Fruit fly (Drosophila melanogaster) whole organism, embryonic: ENCODE measurements around the gene Bhmt.

Source experiments
- Ada2b ChIP-seq: fragments of 200-800 bp; sonication (Bioruptor generic); IDR thresholded peaks from 2 replicates; pipeline ENCODE4 v1.3.6; 2022; ENCODE audit warnings: missing biosample characterization, missing genetic modification characterization
- CG11085 ChIP-seq: fragments of 200-800 bp; sonication (Bioruptor generic); IDR thresholded peaks from 2 replicates; pipeline ENCODE4 v1.3.6; 2022; ENCODE audit warnings: missing biosample characterization, missing genetic modification characterization
- CG11247 ChIP-seq: fragments of 200-800 bp; sonication (Bioruptor generic); IDR thresholded peaks from 2 replicates; pipeline ENCODE4 v1.3.6; 2022; ENCODE audit warnings: missing biosample characterization, missing genetic modification characterization
- CG13894 ChIP-seq: fragments of 200-800 bp; sonication (Bioruptor generic); optimal IDR thresholded peaks from 3 replicates; lab custom pipeline; 2018; ENCODE audit warnings: missing biosample characterization, mild to moderate bottlenecking, missing genetic modification characterization, moderate library complexity
- CG14014 ChIP-seq: fragments of 200-800 bp; sonication (Bioruptor generic); IDR thresholded peaks from 2 replicates; pipeline ENCODE4 v1.3.6; 2022; ENCODE audit warnings: missing biosample characterization, missing genetic modification characterization
- CG15269 ChIP-seq: fragments of 200-800 bp; sonication (Bioruptor generic); optimal IDR thresholded peaks from 2 replicates; lab custom pipeline; 2018; ENCODE audit warnings: missing biosample characterization, mild to moderate bottlenecking, missing genetic modification characterization, moderate library complexity
- CG15601 ChIP-seq: fragments of 200-800 bp; sonication (Bioruptor generic); optimal IDR thresholded peaks from 3 replicates; lab custom pipeline; 2019; ENCODE audit warnings: missing biosample characterization, mild to moderate bottlenecking, missing genetic modification characterization, moderate library complexity
- CG15696 ChIP-seq: fragments of 200-800 bp; sonication (Bioruptor generic); optimal IDR thresholded peaks from 2 replicates; lab custom pipeline; 2019; ENCODE audit warnings: missing biosample characterization, mild to moderate bottlenecking, missing genetic modification characterization, moderate library complexity
- CG17361 ChIP-seq: fragments of 200-800 bp; sonication (Bioruptor generic); IDR thresholded peaks from 3 replicates; pipeline ENCODE4 v1.3.6; 2022; ENCODE audit warnings: missing biosample characterization, missing genetic modification characterization
- CG17385 ChIP-seq: fragments of 200-800 bp; sonication (Bioruptor generic); optimal IDR thresholded peaks from 3 replicates; lab custom pipeline; 2018; ENCODE audit warnings: missing biosample characterization, mild to moderate bottlenecking, missing genetic modification characterization
- CG18011 ChIP-seq: fragments of 200-800 bp; sonication (Bioruptor generic); optimal IDR thresholded peaks from 2 replicates; lab custom pipeline; 2017; ENCODE audit warnings: missing biosample characterization, missing genetic modification characterization, mild to moderate bottlenecking, moderate library complexity, missing genotype
- CG30403 ChIP-seq: fragments of 200-800 bp; sonication (Bioruptor generic); optimal IDR thresholded peaks from 3 replicates; lab custom pipeline; 2016; ENCODE audit warnings: missing biosample characterization, missing genetic modification characterization
- CG30431 ChIP-seq: fragments of 200-800 bp; sonication (Bioruptor generic); optimal IDR thresholded peaks from 2 replicates; lab custom pipeline; 2017; ENCODE audit warnings: missing biosample characterization, missing genetic modification characterization
- CG31224 ChIP-seq: fragments of 200-800 bp; sonication (Bioruptor generic); IDR thresholded peaks from 2 replicates; pipeline ENCODE4 v1.3.6; 2022; ENCODE audit warnings: missing biosample characterization, missing genetic modification characterization
- CG33213 ChIP-seq: fragments of 200-800 bp; sonication (Bioruptor generic); optimal IDR thresholded peaks from 3 replicates; lab custom pipeline; 2016; ENCODE audit warnings: missing biosample characterization, missing genetic modification characterization
- CG42726 ChIP-seq: fragments of 200-800 bp; sonication (Bioruptor generic); IDR thresholded peaks from 2 replicates; pipeline ENCODE4 v1.3.6; 2022; ENCODE audit warnings: missing biosample characterization, missing genetic modification characterization; ENCODE audit not compliant: partially characterized antibody
- CG4328 ChIP-seq: fragments of 200-800 bp; sonication (Bioruptor generic); optimal IDR thresholded peaks from 3 replicates; lab custom pipeline; 2017; ENCODE audit warnings: missing biosample characterization, missing genetic modification reagents, missing genetic modification characterization
- CG4730 ChIP-seq: fragments of 200-800 bp; sonication (Bioruptor generic); IDR thresholded peaks from 2 replicates; pipeline ENCODE4 v1.3.6; 2022; ENCODE audit warnings: missing biosample characterization, missing genetic modification characterization
- CG4854 ChIP-seq: fragments of 200-800 bp; sonication (Bioruptor generic); optimal IDR thresholded peaks from 2 replicates; lab custom pipeline; 2016; ENCODE audit warnings: missing biosample characterization, missing genetic modification characterization, inconsistent platforms
- CHES-1-like ChIP-seq: fragments of 200-800 bp; sonication (Bioruptor generic); optimal IDR thresholded peaks from 2 replicates; lab custom pipeline; 2016; ENCODE audit warnings: missing biosample characterization, missing genetic modification characterization
- CkIIα-i1 ChIP-seq: fragments of 200-800 bp; sonication (Bioruptor generic); IDR thresholded peaks from 2 replicates; pipeline ENCODE4 v1.3.6; 2022; ENCODE audit warnings: missing biosample characterization, missing genetic modification characterization
- Dll ChIP-seq: fragments of 200-800 bp; sonication (Bioruptor generic); IDR thresholded peaks from 4 replicates; pipeline ENCODE4 v1.3.6; 2022; ENCODE audit warnings: missing biosample characterization, missing genetic modification characterization; ENCODE audit not compliant: partially characterized antibody
- Fer3 ChIP-seq: fragments of 200-800 bp; sonication (Bioruptor generic); optimal IDR thresholded peaks from 2 replicates; lab custom pipeline; 2018; ENCODE audit warnings: missing biosample characterization, mild to moderate bottlenecking, missing genetic modification characterization, moderate library complexity
- Hey ChIP-seq: fragments of 200-800 bp; sonication (Bioruptor generic); optimal IDR thresholded peaks from 3 replicates; lab custom pipeline; 2018; ENCODE audit warnings: missing biosample characterization, mild to moderate bottlenecking, missing genetic modification characterization
- Hmr ChIP-seq: fragments of 200-800 bp; sonication (Bioruptor generic); optimal IDR thresholded peaks from 3 replicates; lab custom pipeline; 2017; ENCODE audit warnings: mild to moderate bottlenecking, missing biosample characterization, missing genetic modification reagents, missing genetic modification characterization
- Hsf ChIP-seq: fragments of 200-800 bp; sonication (Bioruptor generic); optimal IDR thresholded peaks from 3 replicates; lab custom pipeline; 2016; ENCODE audit warnings: missing biosample characterization, missing genetic modification characterization
- Oaz ChIP-seq: fragments of 200-800 bp; sonication (Bioruptor generic); IDR thresholded peaks from 2 replicates; pipeline ENCODE4 v1.3.6; 2022; ENCODE audit warnings: missing biosample characterization, missing genetic modification characterization
- Optix ChIP-seq: fragments of 200-800 bp; sonication (Bioruptor generic); IDR thresholded peaks from 3 replicates; pipeline ENCODE4 v1.3.6; 2022; ENCODE audit warnings: missing biosample characterization, missing genetic modification characterization
- Ravus ChIP-seq: fragments of 200-800 bp; sonication (Bioruptor generic); IDR thresholded peaks from 2 replicates; pipeline ENCODE4 v1.3.6; 2022; ENCODE audit warnings: missing biosample characterization, missing genetic modification characterization
- Xrp1 ChIP-seq: fragments of 200-800 bp; sonication (Bioruptor generic); IDR thresholded peaks from 2 replicates; pipeline ENCODE4 v1.3.6; 2022; ENCODE audit warnings: missing biosample characterization, missing genetic modification characterization
- YL-1 ChIP-seq: fragments of 200-800 bp; sonication (Bioruptor generic); optimal IDR thresholded peaks from 3 replicates; lab custom pipeline; 2017; ENCODE audit warnings: missing biosample characterization, mild to moderate bottlenecking, missing genetic modification characterization
- bab2 ChIP-seq: fragments of 200-800 bp; sonication (Bioruptor generic); optimal IDR thresholded peaks from 2 replicates; lab custom pipeline; 2016; ENCODE audit warnings: missing biosample characterization, missing genetic modification characterization
- crp ChIP-seq, 2 experiments: fragments of 200-800 bp; sonication (Bioruptor generic); optimal IDR thresholded peaks; 2 replicates in 1 of 2; 3 replicates in 1 of 2; lab custom pipeline; 2017; ENCODE audit warnings: missing biosample characterization in 2 of 2, missing genetic modification characterization in 2 of 2, mild to moderate bottlenecking in 1 of 2, moderate library complexity in 1 of 2
- danr ChIP-seq: fragments of 200-800 bp; sonication (Bioruptor generic); IDR thresholded peaks from 2 replicates; pipeline ENCODE4 v1.3.6; 2022; ENCODE audit warnings: missing biosample characterization, missing genetic modification characterization
- dati ChIP-seq: fragments of 200-800 bp; sonication (Bioruptor generic); IDR thresholded peaks from 2 replicates; pipeline ENCODE4 v1.3.6; 2022; ENCODE audit warnings: missing biosample characterization, missing genetic modification characterization
- fd3F ChIP-seq: fragments of 200-800 bp; sonication (Bioruptor generic); optimal IDR thresholded peaks from 2 replicates; lab custom pipeline; 2018; ENCODE audit warnings: missing biosample characterization, mild to moderate bottlenecking, missing genetic modification characterization, moderate library complexity
- fd64A ChIP-seq: fragments of 200-800 bp; sonication (Bioruptor generic); optimal IDR thresholded peaks from 3 replicates; lab custom pipeline; 2018; ENCODE audit warnings: missing biosample characterization, mild to moderate bottlenecking, missing genetic modification characterization
- fu2 ChIP-seq: fragments of 200-800 bp; sonication (Bioruptor generic); optimal IDR thresholded peaks from 2 replicates; lab custom pipeline; 2016; ENCODE audit warnings: missing biosample characterization, missing genetic modification characterization
- grau ChIP-seq: fragments of 200-800 bp; optimal IDR thresholded peaks from 3 replicates; lab custom pipeline; 2019; ENCODE audit warnings: missing biosample characterization, mild to moderate bottlenecking, missing genetic modification characterization, moderate library complexity
- h ChIP-seq: fragments of >200 bp; optimal IDR thresholded peaks from 2 replicates; lab custom pipeline; 2017
- kah ChIP-seq: fragments of 200-800 bp; sonication (Bioruptor generic); optimal IDR thresholded peaks from 2 replicates; lab custom pipeline; 2018; ENCODE audit warnings: missing biosample characterization, mild to moderate bottlenecking, missing genetic modification characterization
- lola ChIP-seq, 3 experiments: fragments of >200 bp in 2 of 3; fragments of 200-800 bp in 1 of 3; sonication (Bioruptor generic) in 1 of 3; optimal IDR thresholded peaks; 2 replicates each; lab custom pipeline; 2017 to 2019; ENCODE audit warnings: missing biosample characterization in 3 of 3, missing genetic modification characterization in 3 of 3, mild to moderate bottlenecking in 1 of 3, moderate library complexity in 1 of 3
- mirr ChIP-seq: fragments of 200-800 bp; sonication (Bioruptor generic); optimal IDR thresholded peaks from 3 replicates; lab custom pipeline; 2018; ENCODE audit warnings: missing biosample characterization, mild to moderate bottlenecking, missing genetic modification characterization
- pfk ChIP-seq: fragments of 200-800 bp; sonication (Bioruptor generic); optimal IDR thresholded peaks from 2 replicates; lab custom pipeline; 2018; ENCODE audit warnings: missing biosample characterization, mild to moderate bottlenecking, missing genetic modification characterization, moderate library complexity
- pnt ChIP-seq: fragments of 200-800 bp; sonication (Bioruptor generic); optimal IDR thresholded peaks from 3 replicates; lab custom pipeline; 2016; ENCODE audit warnings: missing biosample characterization, missing genetic modification characterization
- repo ChIP-seq: fragments of 200-800 bp; sonication (Bioruptor generic); optimal IDR thresholded peaks from 2 replicates; lab custom pipeline; 2016; ENCODE audit warnings: missing biosample characterization, missing genetic modification characterization
- rib ChIP-seq: fragments of 200-800 bp; sonication (Bioruptor generic); IDR thresholded peaks from 2 replicates; pipeline ENCODE4 v1.3.6; 2022; ENCODE audit warnings: missing biosample characterization, missing genetic modification characterization
- run ChIP-seq: fragments of 200-800 bp; sonication (Bioruptor generic); optimal IDR thresholded peaks from 3 replicates; lab custom pipeline; 2018; ENCODE audit warnings: missing biosample characterization, mild to moderate bottlenecking, missing genetic modification characterization
- stc ChIP-seq: fragments of 200-800 bp; sonication (Bioruptor generic); IDR thresholded peaks from 2 replicates; pipeline ENCODE4 v1.3.6; 2022; ENCODE audit warnings: missing biosample characterization, missing genetic modification characterization
- tll ChIP-seq, 2 experiments: fragments of 200-800 bp in 1 of 2; fragments of >200 bp in 1 of 2; sonication (Bioruptor generic) in 1 of 2; optimal IDR thresholded peaks; 2 replicates each; lab custom pipeline; 2017 to 2019; ENCODE audit warnings: missing biosample characterization in 2 of 2, missing genetic modification characterization in 2 of 2, mild to moderate bottlenecking in 1 of 2, moderate library complexity in 1 of 2
- wek ChIP-seq: fragments of 200-800 bp; sonication (Bioruptor generic); optimal IDR thresholded peaks from 3 replicates; lab custom pipeline; 2018; ENCODE audit warnings: missing biosample characterization, mild to moderate bottlenecking, missing genetic modification characterization, moderate library complexity

Bhmt gene

dm6 chr2L:18966844-18967243 is 9.7 kb upstream of the Bhmt start (continued):
- TF ChIP-seq CG14014 (GFP tag; lab: Robert Waterston, UW) (peak; percentile 51; the same call in 1 of the 2 replicates), tll (GFP tag; optimal IDR thresholded peaks at IDR 0.05; lab: Kevin White, UChicago) (no peak), Xrp1 (GFP tag; lab: Robert Waterston, UW) (peak; percentile 42; the same call in 1 of the 2 replicates), CG11247 (no peak), CHES-1-like (no peak), stc (peak; percentile 63), CG13894 (tag; lab: Kevin White, UChicago) (peak; percentile 57), danr (GFP tag; lab: Robert Waterston, UW) (peak; percentile 40; the same call in 1 of the 2 replicates), pnt (GFP tag; lab: Kevin White, UChicago) (no peak), wek (GFP tag; lab: Kevin White, UChicago) (no peak), CG30431 (GFP tag; lab: Kevin White, UChicago) (no peak), Ada2b (peak; percentile 40; the same call in 1 of the 2 replicates), repo (GFP tag; lab: Kevin White, UChicago) (no peak), CG15269 (tag; lab: Kevin White, UChicago) (peak; percentile 65), CG42726 (GFP tag; lab: Robert Waterston, UW) (no peak), pfk (GFP tag; lab: Kevin White, UChicago) (no peak), CG31224 (GFP tag; lab: Robert Waterston, UW) (peak; percentile 62), Oaz (GFP tag; lab: Robert Waterston, UW) (no peak), CG17361 (no peak), CG15601 (tag; lab: Kevin White, UChicago) (no peak), CG15696 (tag; lab: Kevin White, UChicago) (peak; percentile 16), mirr (GFP tag; lab: Kevin White, UChicago) (no peak), Hey (tag; lab: Kevin White, UChicago) (no peak), fd64A (no peak), fd3F (peak; percentile 45), crp (GFP tag; optimal IDR thresholded peaks at IDR 0.05; lab: Kevin White, UChicago) (peak in 1 of 2 experiments; percentile 16), lola (GFP tag; optimal IDR thresholded peaks at IDR 0.05; lab: Kevin White, UChicago) (no peak), dati (GFP tag; lab: Robert Waterston, UW) (no peak; the same call in 1 of the 2 replicates), Hmr (GFP tag; lab: Kevin White, UChicago) (no peak), CkIIα-i1 (GFP tag; lab: Robert Waterston, UW) (no peak), Fer3 (tag; lab: Kevin White, UChicago) (peak; percentile 67), h (lab: Kevin White, UChicago) (no peak), Ravus (GFP tag; lab: Robert Waterston, UW) (peak; percentile 27), bab2 (GFP tag; lab: Kevin White, UChicago) (no peak), CG4854 (no peak), Optix (GFP tag; lab: Robert Waterston, UW) (no peak), YL-1 (no peak), CG17385 (no peak), rib (GFP tag; lab: Robert Waterston, UW) (no peak), CG4730 (0 out of 2 replicates have a peak, but pooled peaks have one; percentile 14), CG30403 (GFP tag; lab: Kevin White, UChicago) (peak; percentile 3), CG18011 (GFP tag; lab: Kevin White, UChicago) (no peak), Hsf (GFP tag; lab: Kevin White, UChicago) (no peak), kah (GFP tag; lab: Kevin White, UChicago) (no peak), grau (tag; lab: Kevin White, UChicago) (peak; percentile 62), fu2 (no peak), run (tag; lab: Kevin White, UChicago) (no peak), Dll (no peak), CG33213 (GFP tag; lab: Kevin White, UChicago) (no peak), CG11085 (GFP tag; lab: Robert Waterston, UW) (no peak), CG4328 (GFP tag; lab: Kevin White, UChicago) (no peak)
